Worm (Caenorhabditis elegans) whole organism, L4/young adult: ENCODE measurements around the gene C25G4.2.

Experiments
- W03F9.2 ChIP-seq: fragments of 150-350 bp; optimal IDR thresholded peaks from 2 replicates; lab custom pipeline; 2014; ENCODE audit warnings: missing biosample characterization, missing genetic modification characterization
- dao-5 ChIP-seq: sonication (generic microtip); optimal IDR thresholded peaks from 2 replicates; lab custom pipeline; 2016; ENCODE audit warnings: missing genotype, missing genetic modification characterization, moderate library complexity, missing compliant biosample characterization
- him-1 ChIP-seq: sonication (generic microtip); optimal IDR thresholded peaks from 2 replicates; lab custom pipeline; 2016; ENCODE audit warnings: missing genotype, missing genetic modification reagents, missing genetic modification characterization, missing compliant biosample characterization

- no peak for TF ChIP-seq him-1
- TF ChIP-seq W03F9.2 (tag; lab: Kevin White, UChicago) = no peak
- no peak for TF ChIP-seq dao-5 (tag; lab: Kevin White, UChicago)
Observed at ce11 chrIV:12454750-12455149, 10.9 kb upstream of the C25G4.2 start, which contains the start of gene smz-1.
